Fruit fly (Drosophila melanogaster) Kc167 (cell line): ENCODE results near the gene CG17078.

Source experiments
- Myc ChIP-seq: fragments of >200 bp; optimal IDR thresholded peaks from 2 replicates; lab custom pipeline; 2017; ENCODE audit warnings: missing external identifiers
- Sin3A ChIP-seq: fragments of >200 bp; optimal IDR thresholded peaks from 2 replicates; lab custom pipeline; 2018; ENCODE audit warnings: missing external identifiers
- h ChIP-seq: fragments of >200 bp; optimal IDR thresholded peaks from 3 replicates; lab custom pipeline; 2018; ENCODE audit warnings: missing external identifiers
- insv ChIP-seq: fragments of >200 bp; optimal IDR thresholded peaks from 3 replicates; lab custom pipeline; 2018; ENCODE audit warnings: missing external identifiers
- psq ChIP-seq: fragments of >200 bp; optimal IDR thresholded peaks from 2 replicates; lab custom pipeline; 2017; ENCODE audit warnings: missing external identifiers
- ttk ChIP-seq: sonication (Bioruptor generic); optimal IDR thresholded peaks from 2 replicates; lab custom pipeline; 2017; ENCODE audit warnings: missing external identifiers

dm6 chr2L:241415-241814 is 36.6 kb downstream of the CG17078 start:
- TF ChIP-seq psq (no peak), Myc (lab: Kevin White, UChicago) (no peak), Sin3A (lab: Kevin White, UChicago) (no peak), insv (no peak), ttk (lab: Kevin White, UChicago) (no peak), h (lab: Kevin White, UChicago) (no peak)
